Worm (Caenorhabditis elegans): ENCODE data around the gene spch-1.

spch-1 gene

ce11 chrIV:10075899-10076298 is 35.4 kb downstream of the spch-1 start, which contains the start of gene W01B6.5:
W01B6.5 (plus strand) TSS chrIV:10076199.
- TF ChIP-seq ceh-13 (GFP tag; optimal IDR thresholded peaks at IDR 0.05) (no peak), pes-1 (GFP tag; IDR thresholded peaks at IDR 0.05) (no peak), ama-1 (optimal IDR thresholded peaks at IDR 0.05) (no peak), scrt-1 (GFP tag; IDR thresholded peaks at IDR 0.05) (no peak), hmbx-1 (tag; optimal IDR thresholded peaks at IDR 0.05) (no peak), tra-4 (tag; optimal IDR thresholded peaks at IDR 0.05) (no peak), ceh-36 (tag; optimal IDR thresholded peaks at IDR 0.05) (no peak), hnd-1 (tag; optimal IDR thresholded peaks at IDR 0.05) (no peak), F13C5.2 (tag; optimal IDR thresholded peaks at IDR 0.05) (no peak)

ce11 chrIV:10075034-10075510 is 36.3 kb downstream of the spch-1 start, which contains the start of the genes ttbk-4 and W01B6.4:
ttbk-4 (minus strand) TSS chrIV:10075134.
W01B6.4 (plus strand) TSS chrIV:10075460.
- TF ChIP-seq flt-1 (GFP tag; IDR thresholded peaks at IDR 0.05) = no peak
- TF ChIP-seq tbx-37 (GFP tag; conservative IDR thresholded peaks at IDR 0.05) = no peak
- no peak for TF ChIP-seq ceh-36 (tag; optimal IDR thresholded peaks at IDR 0.05)
- no peak for TF ChIP-seq pes-1 (GFP tag; IDR thresholded peaks at IDR 0.05)
- TF ChIP-seq sea-1 (GFP tag; conservative IDR thresholded peaks at IDR 0.05) = no peak
- no peak for TF ChIP-seq aly-1 (tag; optimal IDR thresholded peaks at IDR 0.05)
- TF ChIP-seq scrt-1 (GFP tag; IDR thresholded peaks at IDR 0.05) = no peak
- no peak for TF ChIP-seq hmbx-1 (tag; optimal IDR thresholded peaks at IDR 0.05)

ce11 chrIV:10072527-10072926 is 38.8 kb downstream of the spch-1 start, which contains the start of gene W01B6.3:
W01B6.3 (minus strand) TSS chrIV:10072627.
- TF ChIP-seq tbx-11 (GFP tag; IDR thresholded peaks at IDR 0.05) (no peak), scrt-1 (GFP tag; IDR thresholded peaks at IDR 0.05) (no peak), ets-7 (tag; optimal IDR thresholded peaks at IDR 0.05) (no peak), tbx-37 (GFP tag; conservative IDR thresholded peaks at IDR 0.05) (no peak), ceh-13 (GFP tag; optimal IDR thresholded peaks at IDR 0.05) (no peak), flt-1 (GFP tag; IDR thresholded peaks at IDR 0.05) (no peak), F13C5.2 (tag; optimal IDR thresholded peaks at IDR 0.05) (no peak), hmbx-1 (tag; optimal IDR thresholded peaks at IDR 0.05) (no peak), hmg-4 (GFP tag; optimal IDR thresholded peaks at IDR 0.05) (no peak), sea-1 (GFP tag; conservative IDR thresholded peaks at IDR 0.05) (no peak), B0310.2 (tag; optimal IDR thresholded peaks at IDR 0.05) (no peak), hnd-1 (tag; optimal IDR thresholded peaks at IDR 0.05) (no peak), aly-1 (tag; optimal IDR thresholded peaks at IDR 0.05) (no peak), tra-4 (tag; optimal IDR thresholded peaks at IDR 0.05) (no peak), ceh-36 (tag; optimal IDR thresholded peaks at IDR 0.05) (no peak)

ce11 chrIV:10068266-10068665 is 43.1 kb downstream of the spch-1 start:
- TF ChIP-seq aly-1 (tag; optimal IDR thresholded peaks at IDR 0.05) (no peak), hnd-1 (tag; optimal IDR thresholded peaks at IDR 0.05) (no peak), tra-4 (tag; optimal IDR thresholded peaks at IDR 0.05) (no peak), tbx-37 (GFP tag; conservative IDR thresholded peaks at IDR 0.05) (no peak), ama-1 (optimal IDR thresholded peaks at IDR 0.05) (no peak), flt-1 (GFP tag; IDR thresholded peaks at IDR 0.05) (no peak), pes-1 (GFP tag; IDR thresholded peaks at IDR 0.05) (no peak), ets-7 (tag; optimal IDR thresholded peaks at IDR 0.05) (no peak), ceh-13 (GFP tag; optimal IDR thresholded peaks at IDR 0.05) (no peak), F13C5.2 (tag; optimal IDR thresholded peaks at IDR 0.05) (no peak), hmg-4 (GFP tag; optimal IDR thresholded peaks at IDR 0.05) (no peak), hmbx-1 (tag; optimal IDR thresholded peaks at IDR 0.05) (no peak), tbx-11 (GFP tag; IDR thresholded peaks at IDR 0.05) (no peak), B0310.2 (tag; optimal IDR thresholded peaks at IDR 0.05) (no peak), sea-1 (GFP tag; conservative IDR thresholded peaks at IDR 0.05) (no peak)

- no peak for TF ChIP-seq ceh-13 (GFP tag; optimal IDR thresholded peaks at IDR 0.05)
- no peak for TF ChIP-seq tbx-11 (GFP tag; IDR thresholded peaks at IDR 0.05)
- TF ChIP-seq pes-1 (GFP tag; IDR thresholded peaks at IDR 0.05) = no peak
- no peak for TF ChIP-seq hmbx-1 (tag; optimal IDR thresholded peaks at IDR 0.05)
- no peak for TF ChIP-seq ama-1 (optimal IDR thresholded peaks at IDR 0.05)
- TF ChIP-seq tbx-37 (GFP tag; conservative IDR thresholded peaks at IDR 0.05) = no peak
- no peak for TF ChIP-seq aly-1 (tag; optimal IDR thresholded peaks at IDR 0.05)
- TF ChIP-seq B0310.2 (tag; optimal IDR thresholded peaks at IDR 0.05) = no peak
- no peak for TF ChIP-seq sea-1 (GFP tag; conservative IDR thresholded peaks at IDR 0.05)
Measured at ce11 chrIV:10067541-10067940, 43.8 kb downstream of the spch-1 start, which contains the start of gene cwn-2. cwn-2 (plus strand) TSS chrIV:10067816.

ce11 chrIV:10066456-10066855 is 44.9 kb downstream of the spch-1 start:
- TF ChIP-seq ceh-13 (GFP tag; optimal IDR thresholded peaks at IDR 0.05) (no peak), tbx-11 (GFP tag; IDR thresholded peaks at IDR 0.05) (no peak), B0310.2 (tag; optimal IDR thresholded peaks at IDR 0.05) (no peak), hmg-4 (GFP tag; optimal IDR thresholded peaks at IDR 0.05) (no peak), hmbx-1 (tag; optimal IDR thresholded peaks at IDR 0.05) (no peak), scrt-1 (GFP tag; IDR thresholded peaks at IDR 0.05) (no peak), sea-1 (GFP tag; conservative IDR thresholded peaks at IDR 0.05) (no peak), tbx-37 (GFP tag; conservative IDR thresholded peaks at IDR 0.05) (no peak), pes-1 (GFP tag; IDR thresholded peaks at IDR 0.05) (no peak), ets-7 (tag; optimal IDR thresholded peaks at IDR 0.05) (no peak), ama-1 (optimal IDR thresholded peaks at IDR 0.05) (no peak), aly-1 (tag; optimal IDR thresholded peaks at IDR 0.05) (no peak), hnd-1 (tag; optimal IDR thresholded peaks at IDR 0.05) (no peak), flt-1 (GFP tag; IDR thresholded peaks at IDR 0.05) (no peak), F13C5.2 (tag; optimal IDR thresholded peaks at IDR 0.05) (no peak), tra-4 (tag; optimal IDR thresholded peaks at IDR 0.05) (no peak), ceh-36 (tag; optimal IDR thresholded peaks at IDR 0.05) (no peak)

ce11 chrIV:10065159-10065558 is 46.2 kb downstream of the spch-1 start:
- TF ChIP-seq tbx-11 (GFP tag; IDR thresholded peaks at IDR 0.05) (no peak), hmg-4 (GFP tag; optimal IDR thresholded peaks at IDR 0.05) (no peak), B0310.2 (tag; optimal IDR thresholded peaks at IDR 0.05) (no peak), hnd-1 (tag; optimal IDR thresholded peaks at IDR 0.05) (no peak), tbx-37 (GFP tag; conservative IDR thresholded peaks at IDR 0.05) (no peak), sea-1 (GFP tag; conservative IDR thresholded peaks at IDR 0.05) (no peak)
